Worm (Caenorhabditis elegans) whole organism, L2 larva: ENCODE measurements around the gene F59G1.4.

Experiments used
- fos-1 ChIP-seq: fragments of 150-350 bp; optimal IDR thresholded peaks from 2 replicates; lab custom pipeline; 2014; ENCODE audit warnings: missing biosample characterization, missing genetic modification characterization
- nhr-77 ChIP-seq: fragments of 150-350 bp; optimal IDR thresholded peaks from 2 replicates; lab custom pipeline; 2014; ENCODE audit warnings: missing biosample characterization, missing genetic modification characterization
- unc-39 ChIP-seq: fragments of 150-350 bp; optimal IDR thresholded peaks from 2 replicates; lab custom pipeline; 2014; ENCODE audit warnings: missing biosample characterization, missing genetic modification characterization

ce11 chrII:5872414-5872813 is 23.6 kb upstream of the F59G1.4 start:
- TF ChIP-seq fos-1 (tag; lab: Kevin White, UChicago) (peak; percentile 53), unc-39 (tag; lab: Kevin White, UChicago) (no peak), nhr-77 (tag; lab: Kevin White, UChicago) (no peak)
